Worm (Caenorhabditis elegans) whole organism, L1 larva: ENCODE measurements around the gene F47B7.2.

Source experiments
- aly-2 ChIP-seq: fragments of 150-350 bp; optimal IDR thresholded peaks from 2 replicates; lab custom pipeline; 2014; ENCODE audit warnings: missing biosample characterization, missing genetic modification characterization
- blmp-1 ChIP-seq: fragments of 150-350 bp; optimal IDR thresholded peaks from 2 replicates; lab custom pipeline; 2014; ENCODE audit warnings: missing biosample characterization, missing genetic modification characterization
- ceh-63 ChIP-seq: fragments of 200-800 bp; sonication (Bioruptor generic); optimal IDR thresholded peaks from 2 replicates; lab custom pipeline; 2018; ENCODE audit warnings: mild to moderate bottlenecking, missing genetic modification characterization, missing compliant biosample characterization
- ceh-82 ChIP-seq, 3 experiments: fragments of 150-350 bp in 1 of 3; sonication (generic microtip) in 2 of 3; optimal IDR thresholded peaks; 2 replicates each; lab custom pipeline; 2014 to 2017; ENCODE audit warnings: missing biosample characterization in 3 of 3, missing genetic modification characterization in 3 of 3
- ceh-90 ChIP-seq: sonication (generic microtip); optimal IDR thresholded peaks from 2 replicates; lab custom pipeline; 2016; ENCODE audit warnings: missing genetic modification characterization, missing compliant biosample characterization
- dsc-1 ChIP-seq: sonication (generic microtip); optimal IDR thresholded peaks from 2 replicates; lab custom pipeline; 2016; ENCODE audit warnings: mild to moderate bottlenecking, missing genetic modification characterization, missing compliant biosample characterization
- efl-3 ChIP-seq: fragments of 200-800 bp; sonication (Bioruptor generic); optimal IDR thresholded peaks from 2 replicates; lab custom pipeline; 2018; ENCODE audit warnings: mild to moderate bottlenecking, missing genetic modification characterization, missing compliant biosample characterization
- egl-27 ChIP-seq, 2 experiments: fragments of 150-350 bp in 1 of 2; sonication (generic microtip); optimal IDR thresholded peaks; 3 replicates each; lab custom pipeline; 2017 to 2018; ENCODE audit warnings: missing biosample characterization in 2 of 2, missing genetic modification characterization in 2 of 2, missing genetic modification reagents in 2 of 2
- elt-2 ChIP-seq: sonication (generic microtip); optimal IDR thresholded peaks from 2 replicates; lab custom pipeline; 2016; ENCODE audit warnings: missing genetic modification characterization, mild to moderate bottlenecking, inconsistent platforms, missing compliant biosample characterization, missing genetic modification reagents
- elt-3 ChIP-seq, 6 experiments: fragments of 150-350 bp in 1 of 6; sonication (generic microtip); optimal IDR thresholded peaks; 2 replicates each; lab custom pipeline; 2017 to 2018; ENCODE audit warnings: missing biosample characterization in 6 of 6, missing genetic modification characterization in 6 of 6, inconsistent platforms in 1 of 6
- fkh-10 ChIP-seq: sonication (generic microtip); optimal IDR thresholded peaks from 2 replicates; lab custom pipeline; 2017; ENCODE audit warnings: missing biosample characterization, missing genetic modification reagents, missing genetic modification characterization
- fos-1 ChIP-seq: fragments of 150-350 bp; optimal IDR thresholded peaks from 2 replicates; lab custom pipeline; 2014; ENCODE audit warnings: missing biosample characterization, missing genetic modification characterization
- hpl-2 ChIP-seq: fragments of 150-350 bp; optimal IDR thresholded peaks from 2 replicates; lab custom pipeline; 2014; ENCODE audit warnings: missing biosample characterization, missing genetic modification reagents, missing genetic modification characterization
- irx-1 ChIP-seq: sonication (generic microtip); optimal IDR thresholded peaks from 2 replicates; lab custom pipeline; 2016; ENCODE audit warnings: missing genetic modification characterization, missing compliant biosample characterization
- isw-1 ChIP-seq: fragments of 200-800 bp; sonication (Bioruptor generic); IDR thresholded peaks from 2 replicates; pipeline ENCODE4 v1.3.6; 2022; ENCODE audit warnings: missing genetic modification characterization, missing compliant biosample characterization
- lin-13 ChIP-seq: fragments of 150-350 bp; optimal IDR thresholded peaks from 2 replicates; lab custom pipeline; 2014; ENCODE audit warnings: missing biosample characterization, missing genetic modification reagents, missing genetic modification characterization
- lin-14 ChIP-seq: fragments of 200-800 bp; sonication (Bioruptor generic); optimal IDR thresholded peaks from 2 replicates; lab custom pipeline; 2018; ENCODE audit warnings: mild to moderate bottlenecking, missing genetic modification characterization, moderate library complexity, missing compliant biosample characterization
- lin-35 ChIP-seq, 2 experiments: fragments of 150-350 bp; optimal IDR thresholded peaks; 2 replicates each; lab custom pipeline; 2014; ENCODE audit warnings: missing biosample characterization in 2 of 2, missing genetic modification characterization in 2 of 2, missing genetic modification reagents in 2 of 2
- lin-39 ChIP-seq: fragments of 150-350 bp; optimal IDR thresholded peaks from 2 replicates; lab custom pipeline; 2014; ENCODE audit warnings: missing biosample characterization, missing genetic modification reagents, missing genetic modification characterization
- lir-3 ChIP-seq: sonication (generic microtip); optimal IDR thresholded peaks from 2 replicates; lab custom pipeline; 2016; ENCODE audit warnings: mild to moderate bottlenecking, missing genetic modification characterization, moderate library complexity, missing compliant biosample characterization; ENCODE audit not compliant: poor library complexity
- nhr-19 ChIP-seq: fragments of 200-800 bp; sonication (Bioruptor generic); conservative IDR thresholded peaks from 2 replicates; pipeline ENCODE4 v1.3.6; 2022; ENCODE audit warnings: missing genetic modification characterization, missing compliant biosample characterization
- nhr-20 ChIP-seq: sonication (generic microtip); optimal IDR thresholded peaks from 2 replicates; lab custom pipeline; 2016; ENCODE audit warnings: mild to moderate bottlenecking, missing genetic modification characterization, missing compliant biosample characterization
- nhr-28 ChIP-seq: fragments of 150-350 bp; optimal IDR thresholded peaks from 2 replicates; lab custom pipeline; 2014; ENCODE audit warnings: missing biosample characterization, missing genetic modification characterization
- nhr-47 ChIP-seq: sonication (generic microtip); optimal IDR thresholded peaks from 2 replicates; lab custom pipeline; 2016; ENCODE audit warnings: mild to moderate bottlenecking, missing genetic modification characterization, moderate library complexity, missing compliant biosample characterization
- nhr-85 ChIP-seq: sonication (generic microtip); peaks from one replicate; lab custom pipeline; 2016; ENCODE audit warnings: missing genetic modification characterization, inconsistent platforms, missing compliant biosample characterization
- pqm-1 ChIP-seq: sonication (generic microtip); optimal IDR thresholded peaks from 3 replicates; lab custom pipeline; 2017; ENCODE audit warnings: missing biosample characterization, missing genetic modification characterization
- rnt-1 ChIP-seq: sonication (generic microtip); optimal IDR thresholded peaks from 2 replicates; lab custom pipeline; 2016; ENCODE audit warnings: mild to moderate bottlenecking, missing genetic modification characterization, moderate library complexity, missing compliant biosample characterization
- skn-1 ChIP-seq: fragments of 150-350 bp; optimal IDR thresholded peaks from 2 replicates; lab custom pipeline; 2014; ENCODE audit warnings: missing biosample characterization, missing genetic modification characterization
- sox-4 ChIP-seq: sonication (generic microtip); optimal IDR thresholded peaks from 2 replicates; lab custom pipeline; 2016; ENCODE audit warnings: missing genetic modification characterization, missing compliant biosample characterization
- sptf-1 ChIP-seq: fragments of 150-350 bp; optimal IDR thresholded peaks from 2 replicates; lab custom pipeline; 2014; ENCODE audit warnings: missing biosample characterization, missing genetic modification characterization
- tbx-2 ChIP-seq: sonication (generic microtip); optimal IDR thresholded peaks from 2 replicates; lab custom pipeline; 2016; ENCODE audit warnings: missing genetic modification characterization, missing compliant biosample characterization
- unc-86 ChIP-seq: sonication (generic microtip); optimal IDR thresholded peaks from 2 replicates; lab custom pipeline; 2016; ENCODE audit warnings: missing genetic modification characterization, missing compliant biosample characterization
- unc-98 ChIP-seq: fragments of 200-800 bp; sonication (Bioruptor generic); IDR thresholded peaks from 2 replicates; pipeline ENCODE4 v1.3.6; 2022; ENCODE audit warnings: missing genetic modification characterization, missing compliant biosample characterization
- vab-15 ChIP-seq: sonication (generic microtip); optimal IDR thresholded peaks from 2 replicates; lab custom pipeline; 2017; ENCODE audit warnings: missing genotype, mild to moderate bottlenecking, missing genetic modification characterization, missing compliant biosample characterization
- ztf-4 ChIP-seq: fragments of 150-350 bp; optimal IDR thresholded peaks from 2 replicates; lab custom pipeline; 2014; ENCODE audit warnings: missing biosample characterization, missing genetic modification characterization

F47B7.2 gene

ce11 chrX:3803314-3803713, 30.8 kb downstream of the F47B7.2 start, which contains the start of gene F35A5.8 (continued):
- TF ChIP-seq elt-2 (tag; lab: Kevin White, UChicago), result peak; percentile 58
- peak; percentile 91 for TF ChIP-seq rnt-1 (tag; lab: Kevin White, UChicago)
- peak; percentile 79 for TF ChIP-seq lin-39 (tag; lab: Kevin White, UChicago)
- peak; percentile 61 for TF ChIP-seq fos-1
- no peak for TF ChIP-seq lir-3 (tag; lab: Kevin White, UChicago)
- peak; percentile 75 for TF ChIP-seq isw-1 (GFP tag; lab: Robert Waterston, UW)
- peak; percentile 85 for TF ChIP-seq nhr-19 (GFP tag; lab: Robert Waterston, UW)
- peak; percentile 89 for TF ChIP-seq lin-14 (GFP tag; lab: Kevin White, UChicago)
- no peak for TF ChIP-seq egl-27 (tag; optimal IDR thresholded peaks at IDR 0.05; lab: Kevin White, UChicago)
- peak; percentile 27 for TF ChIP-seq lin-13
- no peak for TF ChIP-seq ceh-90 (tag; lab: Kevin White, UChicago)
- peak; percentile 66 to 83 (median 69) for TF ChIP-seq ceh-82 (tag; optimal IDR thresholded peaks at IDR 0.05; lab: Kevin White, UChicago)
- TF ChIP-seq lin-35 (GFP tag; optimal IDR thresholded peaks at IDR 0.05; lab: Kevin White, UChicago), result peak; percentile 59 to 80
- no peak for TF ChIP-seq nhr-28 (tag; lab: Kevin White, UChicago)
- TF ChIP-seq elt-3 (tag; optimal IDR thresholded peaks at IDR 0.05; lab: Kevin White, UChicago), result peak in 2 of 6 experiments; percentile 30 to 50
- TF ChIP-seq sox-4 (tag; lab: Kevin White, UChicago), result peak; percentile 26
- peak; percentile 70 for TF ChIP-seq unc-86 (tag; lab: Kevin White, UChicago)
- peak; percentile 76 for TF ChIP-seq blmp-1 (tag; lab: Kevin White, UChicago)
- TF ChIP-seq unc-98 (GFP tag; lab: Robert Waterston, UW), result no peak
- no peak for TF ChIP-seq hpl-2 (GFP tag; lab: Kevin White, UChicago)
- peak; percentile 76 for TF ChIP-seq nhr-85 (tag; lab: Kevin White, UChicago)
- TF ChIP-seq ztf-4, result peak; percentile 35
- no peak for TF ChIP-seq fkh-10 (GFP tag; lab: Kevin White, UChicago)
- TF ChIP-seq skn-1 (tag; lab: Kevin White, UChicago), result peak; percentile 28

DNA sequence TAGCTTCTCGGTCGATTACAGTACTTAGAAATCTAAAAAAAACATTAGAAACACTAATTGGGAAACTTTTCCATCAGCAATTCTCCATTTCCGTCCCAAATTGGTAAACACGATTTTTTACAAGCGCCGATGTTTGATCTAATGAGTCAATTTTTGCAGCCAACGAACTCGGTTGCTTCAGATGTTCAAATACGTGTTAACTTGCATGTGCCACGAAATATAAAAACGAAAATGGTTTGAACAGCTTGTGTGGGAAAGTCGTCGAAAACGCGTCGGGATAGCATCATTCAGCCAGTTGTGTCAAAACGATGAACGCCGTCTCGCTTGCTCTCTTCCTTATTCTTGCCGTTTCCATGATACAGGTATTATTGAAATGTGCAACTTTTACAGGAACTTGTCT, 32.3 kb downstream of the F47B7.2 start, which contains the start of gene F35A5.2:
TSS of gene F35A5.2 (plus strand) at position 301 of the 400 bp plus-strand sequence.
- no peak for TF ChIP-seq ceh-82 (tag; optimal IDR thresholded peaks at IDR 0.05; lab: Kevin White, UChicago)

ce11 chrX:3807166-3807565, 34.6 kb downstream of the F47B7.2 start, which contains the start of gene F35A5.1:
Gene F35A5.1, plus strand, starts transcription at chrX:3807466.
- no peak for TF ChIP-seq ceh-63 (GFP tag; lab: Kevin White, UChicago)

DNA sequence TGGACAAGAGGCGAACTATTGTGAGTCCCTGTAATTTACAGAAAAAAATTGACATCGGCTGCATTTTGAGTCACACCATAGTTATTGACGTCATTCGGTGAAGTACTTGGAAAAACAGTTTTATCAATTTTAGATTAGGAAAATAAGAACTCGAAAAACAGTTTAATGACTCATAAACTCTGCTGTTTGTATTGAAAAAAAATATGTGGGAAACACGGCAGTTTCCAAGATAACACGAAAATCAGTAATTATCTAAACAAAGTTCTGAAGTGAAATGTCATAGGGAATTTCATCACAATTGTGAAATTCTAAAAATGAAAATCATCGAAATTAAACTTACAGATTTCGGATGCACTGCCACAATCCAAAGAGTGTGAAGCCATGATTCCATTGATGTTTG, 42.3 kb downstream of the F47B7.2 start:
- TF ChIP-seq irx-1 (tag; lab: Kevin White, UChicago) (no peak), nhr-47 (tag; lab: Kevin White, UChicago) (no peak), sptf-1 (tag; lab: Kevin White, UChicago) (no peak), ztf-4 (no peak), unc-86 (tag; lab: Kevin White, UChicago) (no peak), elt-2 (tag; lab: Kevin White, UChicago) (no peak), aly-2 (tag; lab: Kevin White, UChicago) (no peak), nhr-20 (tag; lab: Kevin White, UChicago) (no peak), dsc-1 (no peak), ceh-90 (tag; lab: Kevin White, UChicago) (no peak), tbx-2 (tag; lab: Kevin White, UChicago) (no peak), pqm-1 (tag; lab: Kevin White, UChicago) (no peak), efl-3 (GFP tag; lab: Kevin White, UChicago) (no peak), vab-15 (tag; lab: Kevin White, UChicago) (no peak), skn-1 (tag; lab: Kevin White, UChicago) (no peak), rnt-1 (tag; lab: Kevin White, UChicago) (no peak)
